Worm (Caenorhabditis elegans): ENCODE data around the gene F09B12.3.

Gene F09B12.3

DNA sequence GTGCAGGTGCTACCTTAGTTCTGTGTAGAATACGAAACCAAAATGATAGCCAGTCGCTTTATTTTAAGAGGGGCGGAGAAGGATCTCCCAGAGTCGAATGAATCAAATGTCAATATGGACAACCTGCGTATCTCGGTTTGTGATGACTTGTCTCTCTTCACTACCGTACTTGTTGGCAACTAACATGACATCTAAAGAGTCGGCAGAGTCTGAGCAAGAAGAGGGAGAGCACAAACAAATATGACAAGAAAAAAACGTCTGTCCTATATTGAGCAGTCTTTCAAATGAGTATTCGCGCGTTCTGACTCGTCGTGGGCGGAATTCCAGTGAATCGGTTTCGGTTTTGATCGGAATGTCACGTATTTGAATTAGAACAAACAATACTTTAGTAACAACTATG is 2.8 kb downstream of the F09B12.3 start, which contains the start of gene F09B12.7:
F09B12.7 (minus strand) TSS at position 101 of the 400 bp plus-strand sequence.
- TF ChIP-seq ama-1 (optimal IDR thresholded peaks at IDR 0.05) (no peak), flt-1 (GFP tag; IDR thresholded peaks at IDR 0.05) (no peak), hnd-1 (tag; optimal IDR thresholded peaks at IDR 0.05) (no peak), sea-1 (GFP tag; conservative IDR thresholded peaks at IDR 0.05) (no peak), tbx-11 (GFP tag; IDR thresholded peaks at IDR 0.05) (no peak), aly-1 (tag; optimal IDR thresholded peaks at IDR 0.05) (no peak), tbx-37 (GFP tag; conservative IDR thresholded peaks at IDR 0.05) (no peak), hmg-4 (GFP tag; optimal IDR thresholded peaks at IDR 0.05) (no peak), hmbx-1 (tag; optimal IDR thresholded peaks at IDR 0.05) (no peak), tra-4 (tag; optimal IDR thresholded peaks at IDR 0.05) (no peak), F13C5.2 (tag; optimal IDR thresholded peaks at IDR 0.05) (no peak), ceh-13 (GFP tag; optimal IDR thresholded peaks at IDR 0.05) (no peak), B0310.2 (tag; optimal IDR thresholded peaks at IDR 0.05) (no peak)

DNA sequence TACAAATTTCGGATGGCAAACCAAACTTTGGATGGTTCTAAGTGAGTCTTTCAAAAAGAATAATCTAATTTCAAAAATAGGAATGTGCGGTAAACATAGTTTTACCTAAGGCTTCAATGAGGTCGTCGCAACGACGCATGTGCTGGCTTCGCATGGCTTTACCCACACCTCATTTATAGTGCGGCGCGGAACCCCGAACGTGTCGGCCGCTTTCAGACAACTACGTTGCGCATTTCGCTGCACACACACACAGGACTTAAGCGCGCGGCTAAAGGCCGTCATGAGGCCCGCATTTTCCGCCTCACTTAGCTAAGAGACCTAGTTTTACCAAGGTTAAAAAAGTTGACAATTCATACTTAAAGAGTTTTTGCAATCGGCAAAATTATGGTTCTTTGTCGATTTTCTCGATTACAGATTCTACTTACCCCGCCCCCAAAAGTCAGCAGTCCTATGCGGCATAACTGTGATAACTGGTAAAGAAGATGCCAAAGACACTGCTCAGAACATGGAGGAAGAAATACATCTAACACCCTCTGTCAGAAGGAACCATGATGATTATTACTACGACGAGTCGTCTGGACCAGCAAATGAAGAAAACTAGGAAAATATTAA is 4.9 kb downstream of the F09B12.3 start:
- no peak for TF ChIP-seq tra-4 (tag; optimal IDR thresholded peaks at IDR 0.05)
- TF ChIP-seq aly-1 (tag; optimal IDR thresholded peaks at IDR 0.05), result no peak
- no peak for TF ChIP-seq hnd-1 (tag; optimal IDR thresholded peaks at IDR 0.05)
- TF ChIP-seq flt-1 (GFP tag; IDR thresholded peaks at IDR 0.05), result no peak
- no peak for TF ChIP-seq F13C5.2 (tag; optimal IDR thresholded peaks at IDR 0.05)
- TF ChIP-seq hmg-4 (GFP tag; optimal IDR thresholded peaks at IDR 0.05), result no peak
- TF ChIP-seq ama-1 (optimal IDR thresholded peaks at IDR 0.05), result no peak
- TF ChIP-seq pes-1 (GFP tag; IDR thresholded peaks at IDR 0.05), result no peak
- TF ChIP-seq tbx-37 (GFP tag; conservative IDR thresholded peaks at IDR 0.05), result no peak
- TF ChIP-seq ceh-13 (GFP tag; optimal IDR thresholded peaks at IDR 0.05), result no peak
- no peak for TF ChIP-seq hmbx-1 (tag; optimal IDR thresholded peaks at IDR 0.05)

DNA sequence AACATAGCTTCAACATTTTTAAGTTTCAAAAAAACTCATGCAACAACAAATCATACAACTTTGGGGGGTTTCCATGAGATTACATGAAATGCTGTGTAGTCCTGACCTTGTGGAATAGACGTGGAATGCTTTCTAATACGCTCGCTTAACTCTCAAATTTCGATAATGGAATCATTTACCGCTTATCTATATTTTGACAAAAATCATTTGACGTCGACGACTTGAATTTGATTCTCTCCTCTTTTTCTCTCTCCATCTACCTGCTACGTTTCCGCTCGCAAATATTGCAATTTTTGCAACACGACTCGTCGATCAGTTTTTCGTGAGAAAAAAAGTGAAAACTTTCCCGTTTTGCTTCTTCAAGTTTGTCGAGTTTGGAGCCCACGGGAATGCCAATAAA is 8.6 kb downstream of the F09B12.3 start, which contains the start of gene flr-4:
flr-4 (plus strand) TSS at position 275 of the 400 bp plus-strand sequence.
- TF ChIP-seq hmg-4 (GFP tag; optimal IDR thresholded peaks at IDR 0.05), result no peak
- no peak for TF ChIP-seq sea-1 (GFP tag; conservative IDR thresholded peaks at IDR 0.05)
- no peak for TF ChIP-seq tra-4 (tag; optimal IDR thresholded peaks at IDR 0.05)
- no peak for TF ChIP-seq hmbx-1 (tag; optimal IDR thresholded peaks at IDR 0.05)
- no peak for TF ChIP-seq pes-1 (GFP tag; IDR thresholded peaks at IDR 0.05)

DNA sequence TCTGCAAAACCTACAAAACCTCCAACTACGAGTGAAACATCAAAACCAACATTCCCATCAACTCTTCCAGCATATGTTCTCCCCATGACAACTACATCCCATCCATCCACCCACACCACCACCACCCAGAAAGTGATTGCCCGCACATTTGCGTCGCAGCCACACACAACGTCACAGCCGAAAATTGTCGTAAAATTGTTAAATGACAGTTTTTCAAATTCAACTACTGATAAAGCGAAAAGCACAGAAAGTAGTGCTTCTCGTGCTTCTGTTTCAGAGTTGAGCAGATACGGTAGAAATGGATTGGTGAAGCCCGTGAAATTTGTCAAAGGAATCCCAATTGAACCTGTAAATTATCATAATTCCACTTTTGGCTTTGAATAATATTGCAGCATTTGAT is 10.0 kb downstream of the F09B12.3 start:
- TF ChIP-seq aly-1 (tag; optimal IDR thresholded peaks at IDR 0.05) (no peak), hmg-4 (GFP tag; optimal IDR thresholded peaks at IDR 0.05) (no peak), F13C5.2 (tag; optimal IDR thresholded peaks at IDR 0.05) (no peak), tra-4 (tag; optimal IDR thresholded peaks at IDR 0.05) (no peak), ama-1 (optimal IDR thresholded peaks at IDR 0.05) (no peak), scrt-1 (GFP tag; IDR thresholded peaks at IDR 0.05) (no peak), tbx-37 (GFP tag; conservative IDR thresholded peaks at IDR 0.05) (no peak), tbx-11 (GFP tag; IDR thresholded peaks at IDR 0.05) (no peak), flt-1 (GFP tag; IDR thresholded peaks at IDR 0.05) (no peak), hnd-1 (tag; optimal IDR thresholded peaks at IDR 0.05) (no peak), ceh-36 (tag; optimal IDR thresholded peaks at IDR 0.05) (no peak), ceh-13 (GFP tag; optimal IDR thresholded peaks at IDR 0.05) (no peak), sea-1 (GFP tag; conservative IDR thresholded peaks at IDR 0.05) (no peak), hmbx-1 (tag; optimal IDR thresholded peaks at IDR 0.05) (no peak), pes-1 (GFP tag; IDR thresholded peaks at IDR 0.05) (no peak)

DNA sequence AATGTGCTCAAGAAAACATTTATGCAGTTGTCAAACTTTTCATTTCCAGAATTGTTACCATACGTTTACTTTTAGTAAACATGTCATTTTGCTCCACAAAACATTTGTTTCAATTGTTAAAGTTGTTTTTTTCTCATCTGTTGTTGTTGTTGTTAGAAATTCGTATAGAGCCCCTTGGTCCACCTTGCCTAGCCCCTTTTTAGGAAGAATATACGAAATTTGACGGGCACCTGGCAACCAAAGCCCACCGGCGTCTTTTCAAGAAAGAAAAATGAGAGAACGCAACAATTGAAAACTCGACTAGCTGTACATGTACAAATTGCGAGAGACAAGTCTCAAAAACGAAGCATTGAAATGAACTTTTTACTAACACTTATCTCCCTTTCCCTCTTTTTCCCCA is 13.4 kb downstream of the F09B12.3 start, which contains the start of gene F09B12.5:
F09B12.5 (plus strand) TSS at position 301 of the 400 bp plus-strand sequence.
- TF ChIP-seq tbx-11 (GFP tag; IDR thresholded peaks at IDR 0.05), result no peak
- TF ChIP-seq hmg-4 (GFP tag; optimal IDR thresholded peaks at IDR 0.05), result no peak
- no peak for TF ChIP-seq sea-1 (GFP tag; conservative IDR thresholded peaks at IDR 0.05)
- no peak for TF ChIP-seq ama-1 (optimal IDR thresholded peaks at IDR 0.05)
- TF ChIP-seq tra-4 (tag; optimal IDR thresholded peaks at IDR 0.05), result no peak
- TF ChIP-seq hnd-1 (tag; optimal IDR thresholded peaks at IDR 0.05), result no peak
- no peak for TF ChIP-seq flt-1 (GFP tag; IDR thresholded peaks at IDR 0.05)
- no peak for TF ChIP-seq ets-7 (tag; optimal IDR thresholded peaks at IDR 0.05)
- no peak for TF ChIP-seq F13C5.2 (tag; optimal IDR thresholded peaks at IDR 0.05)
- no peak for TF ChIP-seq ceh-36 (tag; optimal IDR thresholded peaks at IDR 0.05)
- TF ChIP-seq tbx-37 (GFP tag; conservative IDR thresholded peaks at IDR 0.05), result no peak
- no peak for TF ChIP-seq B0310.2 (tag; optimal IDR thresholded peaks at IDR 0.05)
- no peak for TF ChIP-seq aly-1 (tag; optimal IDR thresholded peaks at IDR 0.05)
- TF ChIP-seq hmbx-1 (tag; optimal IDR thresholded peaks at IDR 0.05), result no peak
- TF ChIP-seq ceh-13 (GFP tag; optimal IDR thresholded peaks at IDR 0.05), result no peak
- TF ChIP-seq pes-1 (GFP tag; IDR thresholded peaks at IDR 0.05), result no peak
- no peak for TF ChIP-seq scrt-1 (GFP tag; IDR thresholded peaks at IDR 0.05)

DNA sequence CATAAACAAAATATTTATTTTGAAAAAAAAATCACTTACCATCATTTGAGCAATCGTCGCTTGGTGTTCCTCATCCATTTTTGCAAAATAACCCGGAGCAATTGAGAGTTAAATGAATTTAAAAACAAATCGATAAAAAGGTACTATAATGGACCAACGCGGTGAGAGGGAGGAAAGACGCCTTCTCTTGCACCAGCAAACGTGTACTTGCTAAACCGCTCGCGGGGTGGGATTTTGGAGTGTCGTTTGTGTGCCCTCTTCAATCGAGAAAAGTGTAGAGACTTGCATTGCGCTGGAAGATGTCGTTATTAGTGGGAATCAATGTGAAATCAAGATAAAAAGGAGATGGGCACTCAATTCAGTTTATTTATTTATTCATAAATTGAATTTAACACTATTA is 14.0 kb downstream of the F09B12.3 start, which contains the start of gene H40L08.1:
H40L08.1 (minus strand) TSS at position 292 of the 400 bp plus-strand sequence.
- TF ChIP-seq ceh-13 (GFP tag; optimal IDR thresholded peaks at IDR 0.05), result no peak
- 0 out of 2 replicates have a peak, but pooled peaks have one; percentile 13 for TF ChIP-seq tbx-37 (GFP tag; conservative IDR thresholded peaks at IDR 0.05)

DNA sequence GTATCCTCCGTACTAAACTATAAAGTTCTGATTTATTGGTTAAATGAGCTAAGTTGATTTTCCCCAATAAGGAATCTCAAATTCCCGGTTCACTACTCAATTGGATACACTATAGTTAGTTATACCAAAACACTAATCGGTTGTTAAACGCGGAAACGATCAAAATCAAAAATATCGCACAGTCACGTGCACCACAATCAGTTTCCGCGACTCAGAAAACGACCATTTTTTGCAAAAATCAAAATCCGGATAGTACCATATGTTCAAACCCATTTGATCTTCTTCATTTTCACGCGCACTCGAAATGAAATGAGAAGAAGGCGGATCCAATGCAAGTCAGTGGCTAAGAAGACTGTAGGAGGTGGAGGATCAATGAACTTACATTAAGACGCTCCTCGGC is 16.3 kb downstream of the F09B12.3 start:
- no peak for TF ChIP-seq sea-1 (GFP tag; conservative IDR thresholded peaks at IDR 0.05)
- TF ChIP-seq hnd-1 (tag; optimal IDR thresholded peaks at IDR 0.05), result no peak
- TF ChIP-seq tbx-37 (GFP tag; conservative IDR thresholded peaks at IDR 0.05), result no peak
- no peak for TF ChIP-seq ceh-13 (GFP tag; optimal IDR thresholded peaks at IDR 0.05)
- TF ChIP-seq ceh-36 (tag; optimal IDR thresholded peaks at IDR 0.05), result no peak
- TF ChIP-seq ets-7 (tag; optimal IDR thresholded peaks at IDR 0.05), result no peak
- TF ChIP-seq B0310.2 (tag; optimal IDR thresholded peaks at IDR 0.05), result no peak
- no peak for TF ChIP-seq ama-1 (optimal IDR thresholded peaks at IDR 0.05)
- TF ChIP-seq hmbx-1 (tag; optimal IDR thresholded peaks at IDR 0.05), result no peak
- TF ChIP-seq pes-1 (GFP tag; IDR thresholded peaks at IDR 0.05), result no peak
- no peak for TF ChIP-seq tbx-11 (GFP tag; IDR thresholded peaks at IDR 0.05)
- TF ChIP-seq flt-1 (GFP tag; IDR thresholded peaks at IDR 0.05), result no peak
- no peak for TF ChIP-seq aly-1 (tag; optimal IDR thresholded peaks at IDR 0.05)
- no peak for TF ChIP-seq scrt-1 (GFP tag; IDR thresholded peaks at IDR 0.05)
- no peak for TF ChIP-seq tra-4 (tag; optimal IDR thresholded peaks at IDR 0.05)
- TF ChIP-seq F13C5.2 (tag; optimal IDR thresholded peaks at IDR 0.05), result no peak
- TF ChIP-seq hmg-4 (GFP tag; optimal IDR thresholded peaks at IDR 0.05), result no peak
